Worm (Caenorhabditis elegans): ENCODE results near the gene T07D4.5.

ce11 chrII:8917339-8917738 is 33.2 kb upstream of the T07D4.5 start:
- TF ChIP-seq skn-1 (tag; optimal IDR thresholded peaks at IDR 0.05) (no peak), zag-1 (tag; optimal IDR thresholded peaks at IDR 0.05) (no peak), lin-13 (GFP tag; optimal IDR thresholded peaks at IDR 0.05) (no peak), nhr-11 (tag; optimal IDR thresholded peaks at IDR 0.05) (no peak), sma-3 (GFP tag; optimal IDR thresholded peaks at IDR 0.05) (no peak), nhr-129 (tag; optimal IDR thresholded peaks at IDR 0.05) (no peak), lin-39 (tag; optimal IDR thresholded peaks at IDR 0.05) (no peak), lsy-2 (tag; optimal IDR thresholded peaks at IDR 0.05) (no peak), unc-39 (tag; optimal IDR thresholded peaks at IDR 0.05) (no peak), elt-3 (tag; optimal IDR thresholded peaks at IDR 0.05) (no peak), ama-1 (optimal IDR thresholded peaks at IDR 0.05) (no peak), ztf-11 (tag; optimal IDR thresholded peaks at IDR 0.05) (no peak), dmd-4 (tag; optimal IDR thresholded peaks at IDR 0.05) (no peak), unc-62 (GFP tag; optimal IDR thresholded peaks at IDR 0.05) (no peak)

Data from whole organism, L2 larva.